Worm (Caenorhabditis elegans) whole organism, mixed stage, embryonic: ENCODE results near the gene nprt-1.

Experiments used
- lin-13 ChIP-seq: fragments of 150-350 bp; optimal IDR thresholded peaks from 2 replicates; lab custom pipeline; 2014; ENCODE audit warnings: missing biosample characterization, missing genetic modification characterization
- lin-32 ChIP-seq: fragments of 200-800 bp; sonication (Bioruptor generic); optimal IDR thresholded peaks from 2 replicates; lab custom pipeline; 2018; ENCODE audit warnings: mild to moderate bottlenecking, missing genetic modification characterization, missing compliant biosample characterization
- nhr-12 ChIP-seq: fragments of 150-350 bp; optimal IDR thresholded peaks from 2 replicates; lab custom pipeline; 2014; ENCODE audit warnings: missing biosample characterization, missing genetic modification characterization
- nhr-28 ChIP-seq: fragments of 150-350 bp; optimal IDR thresholded peaks from 2 replicates; lab custom pipeline; 2014; ENCODE audit warnings: missing biosample characterization, missing genetic modification characterization
- nhr-76 ChIP-seq: sonication (generic microtip); optimal IDR thresholded peaks from 2 replicates; lab custom pipeline; 2017; ENCODE audit warnings: missing biosample characterization, missing genetic modification characterization
- snpc-4 ChIP-seq: fragments of 150-350 bp; optimal IDR thresholded peaks from 2 replicates; lab custom pipeline; 2014; ENCODE audit warnings: missing biosample characterization, missing genetic modification characterization

ce11 chrIV:2888496-2889101, 1.7 kb downstream of the nprt-1 start:
- TF ChIP-seq lin-13 (tag; lab: Kevin White, UChicago) (no peak), nhr-12 (no peak), lin-32 (GFP tag; lab: Kevin White, UChicago) (no peak), nhr-76 (tag; lab: Kevin White, UChicago) (no peak), snpc-4 (tag; lab: Kevin White, UChicago) (no peak), nhr-28 (tag; lab: Kevin White, UChicago) (no peak)
